Worm (Caenorhabditis elegans): ENCODE results near the gene ZK180.5.

ce11 chrIV:4465184-4465583, 51.8 kb downstream of the ZK180.5 start, which contains the start of gene M01H9.5:
- TF ChIP-seq lin-15B (tag; optimal IDR thresholded peaks at IDR 0.05) (no peak), rnt-1 (tag; optimal IDR thresholded peaks at IDR 0.05) (no peak), blmp-1 (tag; optimal IDR thresholded peaks at IDR 0.05) (no peak), snu-23 (GFP tag; optimal IDR thresholded peaks at IDR 0.05) (no peak), jun-1 (tag; optimal IDR thresholded peaks at IDR 0.05) (no peak), pax-3 (tag; optimal IDR thresholded peaks at IDR 0.05) (no peak), nhr-12 (tag; optimal IDR thresholded peaks at IDR 0.05) (no peak), nhr-76 (tag; optimal IDR thresholded peaks at IDR 0.05) (no peak), nhr-237 (tag; optimal IDR thresholded peaks at IDR 0.05) (no peak), egl-27 (tag; optimal IDR thresholded peaks at IDR 0.05) (no peak), pqm-1 (tag; optimal IDR thresholded peaks at IDR 0.05) (no peak)

Data from whole organism, L1 larva.